Worm (Caenorhabditis elegans) whole organism, L4 larva: Measurements from ENCODE around the gene sma-3.
A peak's percentile ranks its signal among the peaks of the same experiment; 100 is the strongest.

Experiments
- D1046.2 ChIP-seq: fragments of 200-800 bp; sonication (Bioruptor generic); IDR thresholded peaks from 2 replicates; pipeline ENCODE4 v1.3.6; 2022; ENCODE audit warnings: missing genetic modification characterization, missing compliant biosample characterization
- F10B5.3 ChIP-seq: sonication (generic microtip); optimal IDR thresholded peaks from 2 replicates; lab custom pipeline; 2016; ENCODE audit warnings: mild to moderate bottlenecking, missing genetic modification characterization, missing compliant biosample characterization
- F26F4.8 ChIP-seq: fragments of 200-800 bp; sonication (Bioruptor generic); conservative IDR thresholded peaks from 2 replicates; pipeline ENCODE4 v1.3.6; 2022; ENCODE audit warnings: missing genetic modification characterization, missing compliant biosample characterization
- F37D6.2 ChIP-seq: sonication (generic microtip); optimal IDR thresholded peaks from 2 replicates; lab custom pipeline; 2016; ENCODE audit warnings: mild to moderate bottlenecking, missing genetic modification characterization, missing compliant biosample characterization
- F44E2.7 ChIP-seq: fragments of 200-800 bp; sonication (Bioruptor generic); IDR thresholded peaks from 2 replicates; pipeline ENCODE4 v2.1.2; 2022; ENCODE audit warnings: missing genetic modification characterization, missing compliant biosample characterization
- Y75B8A.6 ChIP-seq: fragments of 200-800 bp; sonication (Bioruptor generic); IDR thresholded peaks from 2 replicates; pipeline ENCODE4 v1.3.6; 2022; ENCODE audit warnings: missing genetic modification reagents, missing genetic modification characterization, missing compliant biosample characterization
- ZK546.5 ChIP-seq, 2 experiments: sonication (generic microtip); optimal IDR thresholded peaks; 2 replicates each; lab custom pipeline; 2017; ENCODE audit warnings: missing biosample characterization in 2 of 2, missing genetic modification characterization in 2 of 2
- aha-1 ChIP-seq: fragments of 150-350 bp; peaks from one replicate; lab custom pipeline; 2014; ENCODE audit warnings: missing biosample characterization, missing genetic modification characterization
- ama-1 ChIP-seq: fragments of 150-350 bp; optimal IDR thresholded peaks from 2 replicates; lab custom pipeline; 2014; ENCODE audit warnings: inconsistent platforms, mixed read lengths
- arid-1 ChIP-seq: fragments of 200-800 bp; sonication (Bioruptor generic); conservative IDR thresholded peaks from 2 replicates; pipeline ENCODE4 v1.3.6; 2022; ENCODE audit warnings: missing genetic modification reagents, missing genetic modification characterization, missing compliant biosample characterization
- ceh-28 ChIP-seq: fragments of 150-350 bp; optimal IDR thresholded peaks from 2 replicates; lab custom pipeline; 2014; ENCODE audit warnings: missing biosample characterization, missing genetic modification reagents, missing genetic modification characterization
- ceh-44 ChIP-seq: fragments of 200-800 bp; sonication (Bioruptor generic); IDR thresholded peaks from 2 replicates; pipeline ENCODE4 v1.3.6; 2022; ENCODE audit warnings: missing genetic modification reagents, missing genetic modification characterization, missing compliant biosample characterization
- daf-16 ChIP-seq, 3 experiments: sonication (generic microtip); optimal IDR thresholded peaks; 2 replicates each; lab custom pipeline; 2016 to 2017; ENCODE audit warnings: missing genetic modification characterization in 3 of 3, missing genetic modification reagents in 3 of 3, mild to moderate bottlenecking in 2 of 3, missing compliant biosample characterization in 2 of 3, missing biosample characterization in 1 of 3, moderate library complexity in 1 of 3
- daf-19 ChIP-seq: fragments of 200-800 bp; sonication (Bioruptor generic); conservative IDR thresholded peaks from 2 replicates; pipeline ENCODE4 v1.3.6; 2022; ENCODE audit warnings: missing genetic modification characterization, missing compliant biosample characterization
- daf-8 ChIP-seq: fragments of 200-800 bp; sonication (Bioruptor generic); IDR thresholded peaks from 2 replicates; pipeline ENCODE4 v1.3.6; 2022; ENCODE audit warnings: missing genetic modification characterization, missing compliant biosample characterization
- dmd-6 ChIP-seq: fragments of 200-800 bp; sonication (Bioruptor generic); IDR thresholded peaks from 2 replicates; pipeline ENCODE4 v1.3.6; 2022; ENCODE audit warnings: missing genetic modification reagents, missing genetic modification characterization, missing compliant biosample characterization
- dve-1 ChIP-seq: sonication (generic microtip); optimal IDR thresholded peaks from 2 replicates; lab custom pipeline; 2017; ENCODE audit warnings: antibody characterized with exemption, mild to moderate bottlenecking, missing genetic modification characterization, missing compliant biosample characterization; ENCODE audit not compliant: insufficient read depth
- egl-43 ChIP-seq: fragments of 200-800 bp; sonication (Bioruptor generic); IDR thresholded peaks from 2 replicates; pipeline ENCODE4 v1.3.6; 2022; ENCODE audit warnings: missing genetic modification reagents, missing genetic modification characterization, missing compliant biosample characterization
- fkh-10 ChIP-seq: fragments of 150-350 bp; optimal IDR thresholded peaks from 2 replicates; lab custom pipeline; 2014; ENCODE audit warnings: missing biosample characterization, missing genetic modification reagents, missing genetic modification characterization
- gei-8 ChIP-seq: fragments of 200-800 bp; sonication (Bioruptor generic); optimal IDR thresholded peaks from 2 replicates; lab custom pipeline; 2018; ENCODE audit warnings: mild to moderate bottlenecking, missing genetic modification characterization, missing compliant biosample characterization
- hlh-11 ChIP-seq: fragments of 200-800 bp; sonication (Bioruptor generic); optimal IDR thresholded peaks from 2 replicates; lab custom pipeline; 2018; ENCODE audit warnings: mild to moderate bottlenecking, missing genetic modification characterization, missing compliant biosample characterization
- lin-1 ChIP-seq: fragments of 200-800 bp; sonication (Bioruptor generic); IDR thresholded peaks from 2 replicates; pipeline ENCODE4 v1.3.6; 2022; ENCODE audit warnings: missing genetic modification reagents, missing genetic modification characterization, missing compliant biosample characterization
- lin-39 ChIP-seq: fragments of 150-350 bp; optimal IDR thresholded peaks from 2 replicates; lab custom pipeline; 2014; ENCODE audit warnings: missing biosample characterization, missing genetic modification reagents, missing genetic modification characterization
- madf-5 ChIP-seq, 2 experiments: fragments of 200-800 bp; sonication (Bioruptor generic); IDR thresholded peaks; 2 replicates each; pipeline ENCODE4 v1.3.6; 2022; ENCODE audit warnings: missing compliant biosample characterization in 2 of 2, missing genetic modification characterization in 2 of 2
- madf-9 ChIP-seq: fragments of 200-800 bp; sonication (Bioruptor generic); conservative IDR thresholded peaks from 2 replicates; pipeline ENCODE4 v1.3.6; 2022; ENCODE audit warnings: missing genetic modification reagents, missing genetic modification characterization, missing compliant biosample characterization
- mdt-29 ChIP-seq: fragments of 200-800 bp; sonication (Bioruptor generic); IDR thresholded peaks from 2 replicates; pipeline ENCODE4 v1.3.6; 2022; ENCODE audit warnings: missing genetic modification reagents, missing genetic modification characterization, missing compliant biosample characterization
- mep-1 ChIP-seq: fragments of 150-350 bp; sonication (generic microtip); optimal IDR thresholded peaks from 3 replicates; lab custom pipeline; 2014; ENCODE audit warnings: missing biosample characterization, missing genetic modification characterization
- nhr-102 ChIP-seq: sonication (generic microtip); optimal IDR thresholded peaks from 2 replicates; lab custom pipeline; 2016; ENCODE audit warnings: mild to moderate bottlenecking, missing genetic modification characterization, moderate library complexity, missing compliant biosample characterization
- nhr-237 ChIP-seq: sonication (generic microtip); optimal IDR thresholded peaks from 2 replicates; lab custom pipeline; 2017; ENCODE audit warnings: missing biosample characterization, missing genetic modification characterization
- nhr-28 ChIP-seq: fragments of 150-350 bp; optimal IDR thresholded peaks from 2 replicates; lab custom pipeline; 2014; ENCODE audit warnings: missing biosample characterization, missing genetic modification characterization
- nhr-6 ChIP-seq: fragments of 150-350 bp; optimal IDR thresholded peaks from 2 replicates; lab custom pipeline; 2014; ENCODE audit warnings: missing biosample characterization, missing genetic modification characterization
- nhr-77 ChIP-seq: fragments of 150-350 bp; optimal IDR thresholded peaks from 2 replicates; lab custom pipeline; 2014; ENCODE audit warnings: missing biosample characterization, missing genetic modification characterization
- pha-4 ChIP-seq, 2 experiments: fragments of 150-350 bp in 1 of 2; fragments of 200-800 bp in 1 of 2; sonication (Bioruptor generic) in 1 of 2; IDR thresholded peaks in 1 of 2; optimal IDR thresholded peaks in 1 of 2; 2 replicates each; pipeline versions ENCODE4 v1.3.6 to Lab custom; 2014 to 2022; ENCODE audit warnings: missing genetic modification characterization in 2 of 2, missing genetic modification reagents in 2 of 2, missing biosample characterization in 1 of 2, missing compliant biosample characterization in 1 of 2
- pqm-1 ChIP-seq: sonication (generic microtip); optimal IDR thresholded peaks from 2 replicates; lab custom pipeline; 2017; ENCODE audit warnings: missing biosample characterization, missing genetic modification characterization
- spr-3 ChIP-seq: fragments of 200-800 bp; sonication (Bioruptor generic); optimal IDR thresholded peaks from 2 replicates; lab custom pipeline; 2018; ENCODE audit warnings: mild to moderate bottlenecking, missing genetic modification characterization, missing compliant biosample characterization
- unc-39 ChIP-seq: sonication (generic microtip); optimal IDR thresholded peaks from 2 replicates; lab custom pipeline; 2017; ENCODE audit warnings: missing biosample characterization, missing genetic modification characterization
- unc-62 ChIP-seq, 3 experiments: fragments of 150-350 bp in 1 of 3; sonication (generic microtip); optimal IDR thresholded peaks in 2 of 3; peaks in 1 of 3; 1 replicate in 1 of 3; 2 replicates in 2 of 3; lab custom pipeline; 2014 to 2017; ENCODE audit warnings: missing biosample characterization in 3 of 3, missing genetic modification characterization in 3 of 3, missing genetic modification reagents in 3 of 3, missing genotype in 1 of 3
- zfp-3 ChIP-seq: fragments of 200-800 bp; sonication (Bioruptor generic); conservative IDR thresholded peaks from 2 replicates; pipeline ENCODE4 v1.3.6; 2022; ENCODE audit warnings: missing genetic modification reagents, missing genetic modification characterization, missing compliant biosample characterization
- zip-2 ChIP-seq: fragments of 150-350 bp; optimal IDR thresholded peaks from 2 replicates; lab custom pipeline; 2014; ENCODE audit warnings: missing biosample characterization, missing genetic modification characterization

sma-3 gene

ce11 chrIII:6863901-6864300 is at the start of gene sma-3:
sma-3 (minus strand) TSS chrIII:6863968.
- no peak for TF ChIP-seq zfp-3 (GFP tag; lab: Robert Waterston, UW)
- peak; percentile 68 for TF ChIP-seq hlh-11 (tag; lab: Kevin White, UChicago)
- TF ChIP-seq dve-1, result peak; percentile 20
- no peak for TF ChIP-seq lin-39 (tag; lab: Kevin White, UChicago)
- TF ChIP-seq ceh-28 (tag; lab: Kevin White, UChicago), result peak; percentile 40
- TF ChIP-seq nhr-6 (tag; lab: Kevin White, UChicago), result peak; percentile 12
- no peak for TF ChIP-seq fkh-10 (GFP tag; lab: Kevin White, UChicago)
- TF ChIP-seq unc-62 (GFP tag; optimal IDR thresholded peaks at IDR 0.05 in 1 of 2; lab: Kevin White, UChicago), result peak in 1 of 2 experiments; percentile 94
- no peak for TF ChIP-seq unc-62 (tag; optimal IDR thresholded peaks at IDR 0.05; lab: Kevin White, UChicago)
- TF ChIP-seq nhr-77 (tag; lab: Kevin White, UChicago), result peak; percentile 73
- peak; percentile 95 for TF ChIP-seq pqm-1 (tag; lab: Kevin White, UChicago)
- no peak for TF ChIP-seq daf-16 (GFP tag; optimal IDR thresholded peaks at IDR 0.05; lab: Kevin White, UChicago)
- TF ChIP-seq daf-16 (tag; optimal IDR thresholded peaks at IDR 0.05; lab: Kevin White, UChicago), result peak; percentile 91
- peak; percentile 28 for TF ChIP-seq mep-1 (tag; lab: Kevin White, UChicago)
- peak; percentile 83 for TF ChIP-seq nhr-28 (tag; lab: Kevin White, UChicago)
- TF ChIP-seq lin-1 (GFP tag; lab: Robert Waterston, UW), result peak; percentile 55; the same call in 1 of the 2 replicates
- TF ChIP-seq dmd-6 (GFP tag; lab: Robert Waterston, UW), result peak; percentile 55; the same call in 1 of the 2 replicates
- TF ChIP-seq, all 104 proteins: peak for 12

- no peak for TF ChIP-seq F37D6.2 (tag; lab: Kevin White, UChicago)
- no peak for TF ChIP-seq F26F4.8 (GFP tag; lab: Robert Waterston, UW)
- no peak for TF ChIP-seq F10B5.3 (tag; lab: Kevin White, UChicago)
- no peak for TF ChIP-seq nhr-102 (tag; lab: Kevin White, UChicago)
- no peak for TF ChIP-seq pha-4 (GFP tag; IDR thresholded peaks at IDR 0.05; lab: Robert Waterston, UW)
- TF ChIP-seq pha-4 (tag; optimal IDR thresholded peaks at IDR 0.05; lab: Kevin White, UChicago), result no peak
- no peak for TF ChIP-seq ama-1
- TF ChIP-seq fkh-10 (GFP tag; lab: Kevin White, UChicago), result no peak
- no peak for TF ChIP-seq egl-43
- no peak for TF ChIP-seq daf-8 (GFP tag; lab: Robert Waterston, UW)
- no peak for TF ChIP-seq F44E2.7 (GFP tag; lab: Robert Waterston, UW)
- no peak for TF ChIP-seq zip-2 (tag; lab: Kevin White, UChicago)
- TF ChIP-seq daf-19 (GFP tag; lab: Robert Waterston, UW), result no peak
- no peak for TF ChIP-seq mdt-29 (GFP tag; lab: Robert Waterston, UW)
- no peak for TF ChIP-seq madf-9 (GFP tag; lab: Robert Waterston, UW)
- TF ChIP-seq ceh-44 (GFP tag; lab: Robert Waterston, UW), result no peak
Observed at ce11 chrIII:6912381-6912780, 48.6 kb upstream of the sma-3 start, which contains the start of gene pdf-1. pdf-1 (minus strand) TSS chrIII:6912481.

ce11 chrIII:6906409-6906808 is 42.6 kb upstream of the sma-3 start, which contains the start of gene T07E3.2:
T07E3.2 (plus strand) TSS chrIII:6906709.
- TF ChIP-seq gei-8 (GFP tag; lab: Kevin White, UChicago) (no peak), mep-1 (tag; lab: Kevin White, UChicago) (no peak), nhr-237 (no peak), arid-1 (no peak), aha-1 (tag; lab: Kevin White, UChicago) (no peak), madf-5 (GFP tag; IDR thresholded peaks at IDR 0.05; lab: Robert Waterston, UW) (no peak), Y75B8A.6 (GFP tag; lab: Robert Waterston, UW) (no peak), nhr-6 (tag; lab: Kevin White, UChicago) (no peak), spr-3 (GFP tag; lab: Kevin White, UChicago) (no peak), daf-16 (GFP tag; optimal IDR thresholded peaks at IDR 0.05; lab: Kevin White, UChicago) (no peak), daf-16 (tag; optimal IDR thresholded peaks at IDR 0.05; lab: Kevin White, UChicago) (no peak), unc-39 (tag; lab: Kevin White, UChicago) (no peak), D1046.2 (GFP tag; lab: Robert Waterston, UW) (no peak), ama-1 (no peak), ceh-28 (tag; lab: Kevin White, UChicago) (no peak), ZK546.5 (tag; optimal IDR thresholded peaks at IDR 0.05; lab: Kevin White, UChicago) (no peak)
